Fruit fly (Drosophila melanogaster) whole organism, embryonic: ENCODE results near the gene Ilk.

Source experiments
- Antp ChIP-seq: fragments of 200-800 bp; sonication (Bioruptor generic); optimal IDR thresholded peaks from 3 replicates; lab custom pipeline; 2016; ENCODE audit warnings: missing biosample characterization, missing genetic modification characterization
- CG10959 ChIP-seq: fragments of 200-800 bp; sonication (Bioruptor generic); IDR thresholded peaks from 2 replicates; pipeline ENCODE4 v1.3.6; 2022; ENCODE audit warnings: missing biosample characterization, missing genetic modification characterization
- CG11560 ChIP-seq: fragments of 200-800 bp; sonication (Bioruptor generic); IDR thresholded peaks from 3 replicates; pipeline ENCODE4 v1.3.6; 2022; ENCODE audit warnings: missing biosample characterization, missing genetic modification characterization
- CG11696 ChIP-seq: fragments of 200-800 bp; sonication (Bioruptor generic); IDR thresholded peaks from 2 replicates; pipeline ENCODE4 v1.3.6; 2022; ENCODE audit warnings: missing biosample characterization, missing genetic modification characterization
- CG15514 ChIP-seq: fragments of 200-800 bp; sonication (Bioruptor generic); optimal IDR thresholded peaks from 3 replicates; lab custom pipeline; 2017; ENCODE audit warnings: missing biosample characterization, missing genetic modification characterization, mild to moderate bottlenecking, moderate library complexity, missing genetic modification reagents
- CG16779 ChIP-seq: fragments of 200-800 bp; sonication (Bioruptor generic); IDR thresholded peaks from 2 replicates; pipeline ENCODE4 v1.3.6; 2022; ENCODE audit warnings: missing biosample characterization, missing genetic modification characterization
- CG17385 ChIP-seq: fragments of 200-800 bp; sonication (Bioruptor generic); optimal IDR thresholded peaks from 3 replicates; lab custom pipeline; 2018; ENCODE audit warnings: missing biosample characterization, mild to moderate bottlenecking, missing genetic modification characterization
- CG18476 ChIP-seq: fragments of 200-800 bp; sonication (Bioruptor generic); optimal IDR thresholded peaks from 2 replicates; lab custom pipeline; 2016; ENCODE audit warnings: missing biosample characterization, mild to moderate bottlenecking, missing genetic modification characterization
- CG18619 ChIP-seq: fragments of 200-800 bp; sonication (Bioruptor generic); optimal IDR thresholded peaks from 3 replicates; lab custom pipeline; 2017; ENCODE audit warnings: missing biosample characterization, mild to moderate bottlenecking, missing genetic modification characterization
- CG2120 ChIP-seq: fragments of 200-800 bp; sonication (Bioruptor generic); optimal IDR thresholded peaks from 3 replicates; lab custom pipeline; 2016; ENCODE audit warnings: missing biosample characterization, missing genetic modification characterization
- CG2889 ChIP-seq: fragments of 200-800 bp; sonication (Bioruptor generic); IDR thresholded peaks from 3 replicates; pipeline ENCODE4 v1.3.6; 2022; ENCODE audit warnings: missing biosample characterization, missing genetic modification characterization
- CG30403 ChIP-seq: fragments of 200-800 bp; sonication (Bioruptor generic); optimal IDR thresholded peaks from 3 replicates; lab custom pipeline; 2016; ENCODE audit warnings: missing biosample characterization, missing genetic modification characterization
- CG34224 ChIP-seq: fragments of 200-800 bp; sonication (Bioruptor generic); IDR thresholded peaks from 3 replicates; pipeline ENCODE4 v1.3.6; 2022; ENCODE audit warnings: missing biosample characterization, missing genetic modification characterization; ENCODE audit not compliant: partially characterized antibody
- CG4730 ChIP-seq: fragments of 200-800 bp; sonication (Bioruptor generic); IDR thresholded peaks from 2 replicates; pipeline ENCODE4 v1.3.6; 2022; ENCODE audit warnings: missing biosample characterization, missing genetic modification characterization
- CG6689 ChIP-seq: fragments of 200-800 bp; sonication (Bioruptor generic); IDR thresholded peaks from 2 replicates; pipeline ENCODE4 v1.3.6; 2022; ENCODE audit warnings: missing biosample characterization, missing genetic modification characterization
- CG6813 ChIP-seq: fragments of 200-800 bp; sonication (Bioruptor generic); optimal IDR thresholded peaks from 2 replicates; lab custom pipeline; 2017; ENCODE audit warnings: missing biosample characterization, missing genetic modification characterization, mild to moderate bottlenecking, moderate library complexity, missing genetic modification reagents
- CG7372 ChIP-seq: fragments of 200-800 bp; sonication (Bioruptor generic); IDR thresholded peaks from 2 replicates; pipeline ENCODE4 v1.3.6; 2022; ENCODE audit warnings: missing biosample characterization, missing genetic modification characterization
- CG7928 ChIP-seq: fragments of 200-800 bp; sonication (Bioruptor generic); optimal IDR thresholded peaks from 2 replicates; lab custom pipeline; 2017; ENCODE audit warnings: missing biosample characterization, mild to moderate bottlenecking, missing genetic modification characterization
- CG8388 ChIP-seq: fragments of 200-800 bp; sonication (Bioruptor generic); optimal IDR thresholded peaks from 2 replicates; lab custom pipeline; 2019; ENCODE audit warnings: missing biosample characterization, mild to moderate bottlenecking, missing genetic modification characterization, moderate library complexity
- CkIIα-i1 ChIP-seq: fragments of 200-800 bp; sonication (Bioruptor generic); IDR thresholded peaks from 2 replicates; pipeline ENCODE4 v1.3.6; 2022; ENCODE audit warnings: missing biosample characterization, missing genetic modification characterization
- CoRest ChIP-seq: fragments of 200-800 bp; sonication (Bioruptor generic); optimal IDR thresholded peaks from 3 replicates; lab custom pipeline; 2018; ENCODE audit warnings: missing biosample characterization, mild to moderate bottlenecking, missing genetic modification characterization, moderate library complexity
- Dip3 ChIP-seq: fragments of 200-800 bp; sonication (Bioruptor generic); optimal IDR thresholded peaks from 3 replicates; lab custom pipeline; 2016; ENCODE audit warnings: missing biosample characterization, missing genetic modification characterization
- Elba2 ChIP-seq: fragments of 200-800 bp; sonication (Bioruptor generic); optimal IDR thresholded peaks from 3 replicates; lab custom pipeline; 2016; ENCODE audit warnings: missing biosample characterization, missing genetic modification characterization
- Fer1 ChIP-seq: fragments of 200-800 bp; sonication (Bioruptor generic); optimal IDR thresholded peaks from 2 replicates; lab custom pipeline; 2017; ENCODE audit warnings: missing biosample characterization, mild to moderate bottlenecking, missing genetic modification characterization
- H2.0 ChIP-seq: fragments of 200-800 bp; sonication (Bioruptor generic); IDR thresholded peaks from 2 replicates; pipeline ENCODE4 v1.3.6; 2022; ENCODE audit warnings: missing biosample characterization, missing genetic modification characterization
- MBD-R2 ChIP-seq: fragments of 200-800 bp; sonication (Bioruptor generic); IDR thresholded peaks from 2 replicates; pipeline ENCODE4 v1.3.6; 2022; ENCODE audit warnings: missing biosample characterization, missing genetic modification characterization
- MESR4 ChIP-seq: fragments of 200-800 bp; sonication (Bioruptor generic); optimal IDR thresholded peaks from 2 replicates; lab custom pipeline; 2018; ENCODE audit warnings: missing biosample characterization, mild to moderate bottlenecking, missing genetic modification characterization, moderate library complexity
- Mad ChIP-seq: fragments of 200-800 bp; sonication (Bioruptor generic); optimal IDR thresholded peaks from 2 replicates; lab custom pipeline; 2016; ENCODE audit warnings: missing biosample characterization, missing genetic modification characterization
- ara ChIP-seq: fragments of 200-800 bp; sonication (Bioruptor generic); IDR thresholded peaks from 2 replicates; pipeline ENCODE4 v1.3.6; 2022; ENCODE audit warnings: missing biosample characterization, missing genetic modification characterization
- bbx ChIP-seq: fragments of 200-800 bp; sonication (Bioruptor generic); IDR thresholded peaks from 2 replicates; pipeline ENCODE4 v1.3.6; 2022; ENCODE audit warnings: missing biosample characterization, missing genetic modification characterization; ENCODE audit not compliant: partially characterized antibody
- bigmax ChIP-seq: fragments of 200-800 bp; sonication (Bioruptor generic); optimal IDR thresholded peaks from 2 replicates; lab custom pipeline; 2018; ENCODE audit warnings: missing biosample characterization, mild to moderate bottlenecking, missing genetic modification characterization
- croc ChIP-seq: fragments of 200-800 bp; sonication (Bioruptor generic); conservative IDR thresholded peaks from 3 replicates; pipeline ENCODE4 v1.3.6; 2022; ENCODE audit warnings: missing biosample characterization, missing genetic modification characterization
- disco-r ChIP-seq: fragments of 200-800 bp; sonication (Bioruptor generic); optimal IDR thresholded peaks from 2 replicates; lab custom pipeline; 2016; ENCODE audit warnings: missing biosample characterization, missing genetic modification characterization
- fd64A ChIP-seq: fragments of 200-800 bp; sonication (Bioruptor generic); optimal IDR thresholded peaks from 3 replicates; lab custom pipeline; 2018; ENCODE audit warnings: missing biosample characterization, mild to moderate bottlenecking, missing genetic modification characterization
- gce ChIP-seq: fragments of 200-800 bp; sonication (Bioruptor generic); IDR thresholded peaks from 3 replicates; pipeline ENCODE4 v1.3.6; 2022; ENCODE audit warnings: missing biosample characterization, missing genetic modification characterization
- grn ChIP-seq: fragments of 200-800 bp; sonication (Bioruptor generic); optimal IDR thresholded peaks from 3 replicates; lab custom pipeline; 2017; ENCODE audit warnings: missing biosample characterization, missing genetic modification characterization
- inv ChIP-seq: fragments of 200-800 bp; sonication (Bioruptor generic); IDR thresholded peaks from 2 replicates; pipeline ENCODE4 v1.3.6; 2022; ENCODE audit warnings: missing biosample characterization, missing genetic modification characterization; ENCODE audit not compliant: partially characterized antibody
- lab ChIP-seq: fragments of 200-800 bp; sonication (Bioruptor generic); optimal IDR thresholded peaks from 3 replicates; lab custom pipeline; 2017; ENCODE audit warnings: missing biosample characterization, missing genetic modification characterization, mild to moderate bottlenecking, moderate library complexity, missing genetic modification reagents
- lilli ChIP-seq: fragments of 200-800 bp; sonication (Bioruptor generic); optimal IDR thresholded peaks from 3 replicates; lab custom pipeline; 2016; ENCODE audit warnings: missing biosample characterization, missing genetic modification characterization
- nerfin-1 ChIP-seq: fragments of 200-800 bp; sonication (Bioruptor generic); optimal IDR thresholded peaks from 3 replicates; lab custom pipeline; 2019; ENCODE audit warnings: missing biosample characterization, mild to moderate bottlenecking, missing genetic modification characterization, moderate library complexity
- pho ChIP-seq: fragments of 200-800 bp; sonication (Bioruptor generic); optimal IDR thresholded peaks from 2 replicates; lab custom pipeline; 2016; ENCODE audit warnings: missing biosample characterization, missing genetic modification characterization
- ranshi ChIP-seq: fragments of 200-800 bp; sonication (Bioruptor generic); IDR thresholded peaks from 2 replicates; pipeline ENCODE4 v1.3.6; 2022; ENCODE audit warnings: missing biosample characterization, missing genetic modification characterization
- sens-2 ChIP-seq: fragments of 200-800 bp; sonication (Bioruptor generic); IDR thresholded peaks from 2 replicates; pipeline ENCODE4 v1.3.6; 2022; ENCODE audit warnings: missing biosample characterization, missing genetic modification characterization
- seq ChIP-seq: fragments of 200-800 bp; sonication (Bioruptor generic); IDR thresholded peaks from 2 replicates; pipeline ENCODE4 v1.3.6; 2022; ENCODE audit warnings: missing biosample characterization, missing genetic modification characterization
- stc ChIP-seq: fragments of 200-800 bp; sonication (Bioruptor generic); IDR thresholded peaks from 2 replicates; pipeline ENCODE4 v1.3.6; 2022; ENCODE audit warnings: missing biosample characterization, missing genetic modification characterization
- tna ChIP-seq: fragments of 200-800 bp; sonication (Bioruptor generic); IDR thresholded peaks from 2 replicates; pipeline ENCODE4 v1.3.6; 2022; ENCODE audit warnings: missing biosample characterization, missing genetic modification characterization; ENCODE audit not compliant: partially characterized antibody
- vvl ChIP-seq: fragments of 200-800 bp; sonication (Bioruptor generic); IDR thresholded peaks from 2 replicates; pipeline ENCODE4 v1.3.6; 2022; ENCODE audit warnings: missing biosample characterization, missing genetic modification characterization
- wdn ChIP-seq: fragments of 200-800 bp; sonication (Bioruptor generic); IDR thresholded peaks from 2 replicates; pipeline ENCODE4 v1.3.6; 2022; ENCODE audit warnings: missing biosample characterization, missing genetic modification characterization

Gene Ilk

dm6 chr3L:21171905-21172304 is 44.8 kb upstream of the Ilk start, which contains the start of gene Ac78C (continued):
- TF ChIP-seq MESR4 (GFP tag; lab: Kevin White, UChicago) (peak; percentile 14), gce (GFP tag; lab: Robert Waterston, UW) (peak; percentile 83; the same call in 2 of the 3 replicates), CG17385 (peak; percentile 71), CG2889 (peak; percentile 72), CG11560 (peak; percentile 45; the same call in 2 of the 3 replicates)

- TF ChIP-seq lilli (GFP tag; lab: Kevin White, UChicago) (peak; percentile 85), CoRest (peak; percentile 94), stc (GFP tag; lab: Robert Waterston, UW) (peak; percentile 96), seq (GFP tag; lab: Robert Waterston, UW) (peak; percentile 89), CG2120 (peak; percentile 93), bbx (GFP tag; lab: Robert Waterston, UW) (no peak), Antp (GFP tag; lab: Kevin White, UChicago) (peak; percentile 55), MBD-R2 (GFP tag; lab: Robert Waterston, UW) (peak; percentile 52), CG18476 (peak; percentile 73), CG7928 (GFP tag; lab: Kevin White, UChicago) (peak; percentile 52), CG15514 (GFP tag; lab: Kevin White, UChicago) (peak; percentile 73), CG10959 (peak; percentile 56), CG16779 (no peak; the same call in 1 of the 2 replicates), nerfin-1 (tag; lab: Kevin White, UChicago) (peak; percentile 80), tna (GFP tag; lab: Robert Waterston, UW) (no peak), CG18619 (GFP tag; lab: Kevin White, UChicago) (peak; percentile 85), CG11696 (GFP tag; lab: Robert Waterston, UW) (peak; percentile 82), Dip3 (GFP tag; lab: Kevin White, UChicago) (peak; percentile 69), vvl (peak; percentile 96), CG6813 (GFP tag; lab: Kevin White, UChicago) (peak; percentile 72), Elba2 (GFP tag; lab: Kevin White, UChicago) (no peak), croc (GFP tag; lab: Robert Waterston, UW) (peak; percentile 74), Mad (GFP tag; lab: Kevin White, UChicago) (peak; percentile 32), ranshi (GFP tag; lab: Robert Waterston, UW) (peak; percentile 92), lab (GFP tag; lab: Kevin White, UChicago) (peak; percentile 92), grn (GFP tag; lab: Kevin White, UChicago) (peak; percentile 6), CkIIα-i1 (GFP tag; lab: Robert Waterston, UW) (peak; percentile 44; the same call in 1 of the 2 replicates), Fer1 (GFP tag; lab: Kevin White, UChicago) (peak; percentile 89), pho (GFP tag; lab: Kevin White, UChicago) (peak; percentile 72), sens-2 (GFP tag; lab: Robert Waterston, UW) (peak; percentile 66), CG30403 (GFP tag; lab: Kevin White, UChicago) (peak; percentile 89), ara (peak; percentile 82), wdn (GFP tag; lab: Robert Waterston, UW) (peak; percentile 93), CG7372 (GFP tag; lab: Robert Waterston, UW) (peak; percentile 91), CG4730 (GFP tag; lab: Robert Waterston, UW) (peak; percentile 93), CG6689 (GFP tag; lab: Robert Waterston, UW) (peak; percentile 92), disco-r (GFP tag; lab: Kevin White, UChicago) (peak; percentile 42), CG34224 (GFP tag; lab: Robert Waterston, UW) (no peak), CG8388 (peak; percentile 90), bigmax (no peak), H2.0 (GFP tag; lab: Robert Waterston, UW) (peak; percentile 85), fd64A (GFP tag; lab: Kevin White, UChicago) (peak; percentile 7), inv (GFP tag; lab: Robert Waterston, UW) (no peak)
These were observed 44.0 kb upstream of the Ilk start, which contains the start of the genes chb and AsnS for dm6 chr3L:21172527-21173253. TSS of gene chb (plus strand) at chr3L:21172853. TSS of gene AsnS (plus strand) at chr3L:21173118.
